Worm (Caenorhabditis elegans): ENCODE measurements around the gene Y97E10AR.3.

DNA sequence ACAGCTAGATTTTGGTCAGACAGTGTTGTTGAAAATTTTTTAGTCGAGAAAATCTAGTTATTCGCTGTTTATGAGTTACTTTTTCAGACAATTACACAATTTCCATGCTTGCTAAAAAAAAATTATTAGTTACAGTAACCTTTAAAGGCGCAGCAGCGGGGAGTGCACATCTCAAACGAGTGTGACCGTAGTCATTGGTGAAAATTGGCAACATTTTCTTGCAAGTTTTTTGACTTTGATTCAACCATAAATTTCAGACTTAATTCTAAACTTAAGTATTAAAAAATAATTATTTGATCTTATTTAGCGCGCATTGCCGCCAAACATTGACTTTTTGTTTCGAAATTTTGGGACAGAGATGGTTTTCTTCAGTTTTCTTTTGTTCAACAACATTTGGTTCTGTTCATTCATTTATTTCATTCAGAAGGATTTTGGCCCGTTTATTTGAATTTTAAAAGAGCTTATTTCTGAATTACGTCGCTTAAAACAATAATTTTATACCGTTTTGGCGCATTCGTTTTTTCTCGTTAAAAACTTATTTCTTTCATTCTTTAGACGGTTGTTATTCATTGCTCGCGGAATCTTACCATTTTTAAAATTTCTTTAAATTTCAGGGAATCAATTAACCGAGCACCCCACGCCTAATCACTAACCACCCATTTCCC is 21.6 kb upstream of the Y97E10AR.3 start, which contains the start of gene oma-2:
- no peak for TF ChIP-seq nhr-6 (tag; optimal IDR thresholded peaks at IDR 0.05)
- no peak for TF ChIP-seq nhr-237 (tag; optimal IDR thresholded peaks at IDR 0.05)
- TF ChIP-seq egl-27 (tag; optimal IDR thresholded peaks at IDR 0.05): no peak
- TF ChIP-seq nhr-11 (tag; optimal IDR thresholded peaks at IDR 0.05): no peak
- TF ChIP-seq mdl-1 (tag; optimal IDR thresholded peaks at IDR 0.05): no peak
- TF ChIP-seq nhr-25 (tag; optimal IDR thresholded peaks at IDR 0.05): no peak
- no peak for TF ChIP-seq F13H6.1 (tag; optimal IDR thresholded peaks at IDR 0.05)
- no peak for TF ChIP-seq lin-39 (tag; optimal IDR thresholded peaks at IDR 0.05)
- no peak for TF ChIP-seq skn-1 (tag; optimal IDR thresholded peaks at IDR 0.05)
- TF ChIP-seq zag-1 (tag; optimal IDR thresholded peaks at IDR 0.05): no peak
- TF ChIP-seq aly-2 (tag; optimal IDR thresholded peaks at IDR 0.05): no peak
- TF ChIP-seq ztf-11 (tag; optimal IDR thresholded peaks at IDR 0.05): no peak
- no peak for TF ChIP-seq crh-2 (tag; optimal IDR thresholded peaks at IDR 0.05)
- TF ChIP-seq ama-1 (optimal IDR thresholded peaks at IDR 0.05): no peak
